Worm (Caenorhabditis elegans) whole organism, mixed stage, embryonic: Measurements from ENCODE around the gene taf-7.1.

ENCODE experiments used
- ham-2 ChIP-seq: fragments of 200-800 bp; sonication (Bioruptor generic); optimal IDR thresholded peaks from 2 replicates; lab custom pipeline; 2018; ENCODE audit warnings: mild to moderate bottlenecking, missing genetic modification characterization, missing compliant biosample characterization
- nhr-76 ChIP-seq: sonication (generic microtip); optimal IDR thresholded peaks from 2 replicates; lab custom pipeline; 2017; ENCODE audit warnings: missing biosample characterization, missing genetic modification characterization
- unc-62 ChIP-seq: fragments of 150-350 bp; optimal IDR thresholded peaks from 2 replicates; lab custom pipeline; 2014; ENCODE audit warnings: missing biosample characterization, missing genetic modification reagents, missing genetic modification characterization
- ztf-11 ChIP-seq: fragments of 150-350 bp; optimal IDR thresholded peaks from 2 replicates; lab custom pipeline; 2014; ENCODE audit warnings: missing biosample characterization, missing genetic modification characterization

DNA sequence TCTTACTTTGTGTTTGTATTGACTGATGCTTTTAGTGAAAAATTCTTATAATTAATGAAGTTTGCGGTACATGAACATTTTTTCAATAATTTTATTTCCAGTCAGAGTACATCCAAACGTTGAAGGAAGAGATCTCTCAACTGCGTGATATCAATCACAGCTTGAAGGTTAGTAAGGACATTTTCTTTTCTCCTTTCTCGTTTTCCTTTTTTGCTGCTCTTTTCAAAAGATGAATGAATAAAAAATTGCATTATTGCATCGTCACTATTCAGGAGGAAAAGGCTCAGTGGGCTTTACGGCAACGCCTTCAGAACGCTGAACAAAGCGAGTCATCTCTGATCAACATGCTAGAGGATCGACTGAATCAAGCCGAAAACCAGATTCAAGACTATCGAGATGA is 10.4 kb downstream of the taf-7.1 start:
- TF ChIP-seq unc-62 (GFP tag; lab: Kevin White, UChicago) (no peak), nhr-76 (tag; lab: Kevin White, UChicago) (no peak), ztf-11 (tag; lab: Kevin White, UChicago) (no peak), ham-2 (GFP tag; lab: Kevin White, UChicago) (no peak)
